Worm (Caenorhabditis elegans) whole organism, L4 larva: ENCODE results near the gene C35A5.8.
A peak's percentile ranks its signal among the peaks of the same experiment; 100 is the strongest.

Experiments
- F44E2.7 ChIP-seq: fragments of 200-800 bp; sonication (Bioruptor generic); IDR thresholded peaks from 2 replicates; pipeline ENCODE4 v2.1.2; 2022; ENCODE audit warnings: missing genetic modification characterization, missing compliant biosample characterization
- R02D3.7 ChIP-seq: fragments of 150-350 bp; sonication (generic microtip); optimal IDR thresholded peaks from 3 replicates; lab custom pipeline; 2014; ENCODE audit warnings: missing biosample characterization, missing genetic modification characterization
- T20F7.1 ChIP-seq: fragments of 200-800 bp; sonication (Bioruptor generic); optimal IDR thresholded peaks from 2 replicates; lab custom pipeline; 2018; ENCODE audit warnings: mild to moderate bottlenecking, missing genetic modification characterization, missing compliant biosample characterization
- aha-1 ChIP-seq: fragments of 150-350 bp; peaks from one replicate; lab custom pipeline; 2014; ENCODE audit warnings: missing biosample characterization, missing genetic modification characterization
- ceh-62 ChIP-seq: sonication (generic microtip); optimal IDR thresholded peaks from 2 replicates; lab custom pipeline; 2017; ENCODE audit warnings: missing biosample characterization, missing genetic modification characterization
- ceh-82 ChIP-seq: sonication (generic microtip); optimal IDR thresholded peaks from 2 replicates; lab custom pipeline; 2017; ENCODE audit warnings: missing biosample characterization, missing genetic modification characterization
- cey-2 ChIP-seq: sonication (generic microtip); optimal IDR thresholded peaks from 3 replicates; lab custom pipeline; 2017; ENCODE audit warnings: missing genetic modification characterization, mild to moderate bottlenecking, missing compliant biosample characterization, antibody characterized with exemption, borderline replicate concordance; ENCODE audit not compliant: insufficient read depth
- daf-16 ChIP-seq, 3 experiments: sonication (generic microtip); optimal IDR thresholded peaks; 2 replicates each; lab custom pipeline; 2016 to 2017; ENCODE audit warnings: missing genetic modification characterization in 3 of 3, missing genetic modification reagents in 3 of 3, mild to moderate bottlenecking in 2 of 3, missing compliant biosample characterization in 2 of 3, missing biosample characterization in 1 of 3, moderate library complexity in 1 of 3
- daf-8 ChIP-seq: fragments of 200-800 bp; sonication (Bioruptor generic); IDR thresholded peaks from 2 replicates; pipeline ENCODE4 v1.3.6; 2022; ENCODE audit warnings: missing genetic modification characterization, missing compliant biosample characterization
- dmd-6 ChIP-seq: fragments of 200-800 bp; sonication (Bioruptor generic); IDR thresholded peaks from 2 replicates; pipeline ENCODE4 v1.3.6; 2022; ENCODE audit warnings: missing genetic modification reagents, missing genetic modification characterization, missing compliant biosample characterization
- duxl-1 ChIP-seq: sonication (generic microtip); optimal IDR thresholded peaks from 2 replicates; lab custom pipeline; 2016; ENCODE audit warnings: mild to moderate bottlenecking, missing genetic modification characterization, moderate library complexity, missing compliant biosample characterization; ENCODE audit not compliant: poor library complexity
- dve-1 ChIP-seq: sonication (generic microtip); optimal IDR thresholded peaks from 2 replicates; lab custom pipeline; 2017; ENCODE audit warnings: antibody characterized with exemption, mild to moderate bottlenecking, missing genetic modification characterization, missing compliant biosample characterization; ENCODE audit not compliant: insufficient read depth
- egl-27 ChIP-seq: sonication (generic microtip); optimal IDR thresholded peaks from 3 replicates; lab custom pipeline; 2017; ENCODE audit warnings: missing biosample characterization, missing genetic modification reagents, missing genetic modification characterization
- fkh-10 ChIP-seq: fragments of 150-350 bp; optimal IDR thresholded peaks from 2 replicates; lab custom pipeline; 2014; ENCODE audit warnings: missing biosample characterization, missing genetic modification reagents, missing genetic modification characterization
- hif-1 ChIP-seq, 2 experiments: sonication (generic microtip); optimal IDR thresholded peaks; 2 replicates each; lab custom pipeline; 2016 to 2017; ENCODE audit warnings: missing compliant biosample characterization in 2 of 2, missing genetic modification characterization in 2 of 2, missing genetic modification reagents in 2 of 2, missing genotype in 2 of 2, mild to moderate bottlenecking in 1 of 2
- hlh-11 ChIP-seq: fragments of 200-800 bp; sonication (Bioruptor generic); optimal IDR thresholded peaks from 2 replicates; lab custom pipeline; 2018; ENCODE audit warnings: mild to moderate bottlenecking, missing genetic modification characterization, missing compliant biosample characterization
- hmg-1.1 ChIP-seq: fragments of 200-800 bp; sonication (Bioruptor generic); IDR thresholded peaks from 2 replicates; pipeline ENCODE4 v1.3.6; 2022; ENCODE audit warnings: missing genetic modification reagents, missing genetic modification characterization, missing compliant biosample characterization
- lin-29 ChIP-seq: fragments of 200-800 bp; sonication (Bioruptor generic); IDR thresholded peaks from 2 replicates; pipeline ENCODE4 v1.3.6; 2022; ENCODE audit warnings: missing genetic modification reagents, missing genetic modification characterization, missing compliant biosample characterization
- lsy-2 ChIP-seq, 2 experiments: fragments of 150-350 bp in 1 of 2; sonication (generic microtip) in 1 of 2; optimal IDR thresholded peaks; 2 replicates each; lab custom pipeline; 2014 to 2017; ENCODE audit warnings: missing biosample characterization in 2 of 2, missing genetic modification characterization in 2 of 2
- mep-1 ChIP-seq: fragments of 150-350 bp; sonication (generic microtip); optimal IDR thresholded peaks from 3 replicates; lab custom pipeline; 2014; ENCODE audit warnings: missing biosample characterization, missing genetic modification characterization
- mes-2 ChIP-seq: sonication (generic microtip); optimal IDR thresholded peaks from 2 replicates; lab custom pipeline; 2016; ENCODE audit warnings: missing genotype, mild to moderate bottlenecking, missing genetic modification characterization, missing compliant biosample characterization; ENCODE audit not compliant: poor library complexity, severe bottlenecking
- mxl-3 ChIP-seq: fragments of 200-800 bp; sonication (Bioruptor generic); optimal IDR thresholded peaks from 2 replicates; lab custom pipeline; 2018; ENCODE audit warnings: mild to moderate bottlenecking, missing genetic modification characterization, missing compliant biosample characterization
- nhr-10 ChIP-seq: fragments of 150-350 bp; optimal IDR thresholded peaks from 2 replicates; lab custom pipeline; 2014; ENCODE audit warnings: missing biosample characterization, missing genetic modification characterization
- nhr-28 ChIP-seq: fragments of 150-350 bp; optimal IDR thresholded peaks from 2 replicates; lab custom pipeline; 2014; ENCODE audit warnings: missing biosample characterization, missing genetic modification characterization
- nhr-77 ChIP-seq: fragments of 150-350 bp; optimal IDR thresholded peaks from 2 replicates; lab custom pipeline; 2014; ENCODE audit warnings: missing biosample characterization, missing genetic modification characterization
- set-16 ChIP-seq: fragments of 200-800 bp; sonication (Bioruptor generic); IDR thresholded peaks from 2 replicates; pipeline ENCODE4 v1.3.6; 2022; ENCODE audit warnings: missing genetic modification reagents, missing genetic modification characterization, missing compliant biosample characterization
- unc-62 ChIP-seq, 3 experiments: fragments of 150-350 bp in 1 of 3; sonication (generic microtip); optimal IDR thresholded peaks in 2 of 3; peaks in 1 of 3; 1 replicate in 1 of 3; 2 replicates in 2 of 3; lab custom pipeline; 2014 to 2017; ENCODE audit warnings: missing biosample characterization in 3 of 3, missing genetic modification characterization in 3 of 3, missing genetic modification reagents in 3 of 3, missing genotype in 1 of 3

Gene C35A5.8

ce11 chrV:10571523-10571922, 45.8 kb upstream of the C35A5.8 start:
- TF ChIP-seq mxl-3 (GFP tag; lab: Kevin White, UChicago), result no peak
- TF ChIP-seq set-16 (GFP tag; lab: Robert Waterston, UW), result no peak
- peak; percentile 47 for TF ChIP-seq nhr-28 (tag; lab: Kevin White, UChicago)
- no peak for TF ChIP-seq F44E2.7 (GFP tag; lab: Robert Waterston, UW)
- no peak for TF ChIP-seq mes-2 (tag; lab: Kevin White, UChicago)
- TF ChIP-seq hmg-1.1 (GFP tag; lab: Robert Waterston, UW), result no peak
- TF ChIP-seq aha-1 (tag; lab: Kevin White, UChicago), result peak; percentile 64
- peak in 1 of 2 experiments; percentile 71 for TF ChIP-seq unc-62 (GFP tag; optimal IDR thresholded peaks at IDR 0.05 in 1 of 2; lab: Kevin White, UChicago)
- TF ChIP-seq unc-62 (tag; optimal IDR thresholded peaks at IDR 0.05; lab: Kevin White, UChicago), result no peak
- TF ChIP-seq, all 104 proteins: peak for 3

ce11 chrV:10568496-10568895, 42.8 kb upstream of the C35A5.8 start:
- TF ChIP-seq ceh-82 (tag; lab: Kevin White, UChicago) (no peak), unc-62 (GFP tag; optimal IDR thresholded peaks at IDR 0.05 in 1 of 2; lab: Kevin White, UChicago) (peak in 1 of 2 experiments; percentile 92), unc-62 (tag; optimal IDR thresholded peaks at IDR 0.05; lab: Kevin White, UChicago) (no peak)
- TF ChIP-seq, all 104 proteins: peak for 1

- no peak for TF ChIP-seq lsy-2 (tag; optimal IDR thresholded peaks at IDR 0.05; lab: Kevin White, UChicago)
- TF ChIP-seq daf-8 (GFP tag; lab: Robert Waterston, UW), result no peak
- peak; percentile 3 for TF ChIP-seq nhr-10 (tag; lab: Kevin White, UChicago)
- TF ChIP-seq nhr-77 (tag; lab: Kevin White, UChicago), result peak; percentile 8
- TF ChIP-seq unc-62 (GFP tag; optimal IDR thresholded peaks at IDR 0.05 in 1 of 2; lab: Kevin White, UChicago), result peak in 1 of 2 experiments; percentile 33
- no peak for TF ChIP-seq unc-62 (tag; optimal IDR thresholded peaks at IDR 0.05; lab: Kevin White, UChicago)
- TF ChIP-seq hlh-11, result peak; percentile 13
- no peak for TF ChIP-seq T20F7.1 (GFP tag; lab: Kevin White, UChicago)
- no peak for TF ChIP-seq daf-16 (GFP tag; optimal IDR thresholded peaks at IDR 0.05; lab: Kevin White, UChicago)
- peak; percentile 80 for TF ChIP-seq daf-16 (tag; optimal IDR thresholded peaks at IDR 0.05; lab: Kevin White, UChicago)
- peak; percentile 8 for TF ChIP-seq dve-1 (tag; lab: Kevin White, UChicago)
- TF ChIP-seq egl-27 (tag; lab: Kevin White, UChicago), result no peak
- TF ChIP-seq R02D3.7 (tag; lab: Kevin White, UChicago), result no peak
- no peak for TF ChIP-seq mep-1
- TF ChIP-seq hif-1 (tag; optimal IDR thresholded peaks at IDR 0.05; lab: Kevin White, UChicago), result no peak
- TF ChIP-seq nhr-28 (tag; lab: Kevin White, UChicago), result no peak
- no peak for TF ChIP-seq lin-29 (GFP tag; lab: Robert Waterston, UW)
- TF ChIP-seq duxl-1 (tag; lab: Kevin White, UChicago), result no peak
- peak; percentile 57 for TF ChIP-seq dmd-6 (GFP tag; lab: Robert Waterston, UW)
Measured at ce11 chrV:10564830-10565365, 39.2 kb upstream of the C35A5.8 start, which contains the start of gene cat-4. Gene cat-4, plus strand, starts transcription at chrV:10564880.

ce11 chrV:10564140-10564539, 38.4 kb upstream of the C35A5.8 start:
- TF ChIP-seq hlh-11 (peak; percentile 9), fkh-10 (GFP tag; lab: Kevin White, UChicago) (no peak), aha-1 (tag; lab: Kevin White, UChicago) (peak; percentile 73), ceh-62 (no peak), nhr-28 (tag; lab: Kevin White, UChicago) (peak; percentile 37), mep-1 (no peak)

- TF ChIP-seq dmd-6 (GFP tag; lab: Robert Waterston, UW), result peak; percentile 82
- TF ChIP-seq cey-2 (tag; lab: Kevin White, UChicago), result no peak
- peak; percentile 18 for TF ChIP-seq dve-1 (tag; lab: Kevin White, UChicago)
Measured at ce11 chrV:10562817-10563216, 37.1 kb upstream of the C35A5.8 start.
